Fruit fly (Drosophila melanogaster): ENCODE data around the gene Skel.
A peak's percentile ranks its signal among the peaks of the same experiment; 100 is the strongest.

Gene Skel

DNA sequence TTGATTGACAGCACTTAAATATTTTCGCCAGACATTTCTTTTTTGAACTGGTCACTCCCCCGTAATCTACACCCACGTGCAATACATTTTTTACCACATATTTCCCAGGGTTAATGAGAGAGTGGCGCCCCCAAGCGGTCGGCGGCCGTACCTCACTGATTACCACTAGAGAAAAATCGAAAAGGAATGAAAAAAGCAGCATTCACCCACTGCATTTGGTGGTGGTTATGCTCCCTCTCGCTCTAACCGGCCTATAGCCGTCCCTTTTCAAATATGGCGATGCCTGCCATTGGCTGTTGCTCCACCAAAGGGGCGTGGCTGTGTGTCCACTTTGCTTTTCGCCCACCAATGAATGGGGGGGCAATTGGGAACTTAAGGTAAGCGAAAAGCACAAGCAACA lies 21.8 kb upstream of the Skel start (continued):
- no peak for TF ChIP-seq ERR (GFP tag; optimal IDR thresholded peaks at IDR 0.05)
- TF ChIP-seq D19B (GFP tag; optimal IDR thresholded peaks at IDR 0.05): no peak
- peak; percentile 35 for TF ChIP-seq stc (GFP tag; IDR thresholded peaks at IDR 0.05)
- TF ChIP-seq CG4854 (GFP tag; optimal IDR thresholded peaks at IDR 0.05): peak; percentile 17
- TF ChIP-seq psq (GFP tag; optimal IDR thresholded peaks at IDR 0.05): peak; percentile 25
- TF ChIP-seq Oli (tag; optimal IDR thresholded peaks at IDR 0.05): peak; percentile 30
- TF ChIP-seq fd64A (GFP tag; optimal IDR thresholded peaks at IDR 0.05): peak; percentile 56
- TF ChIP-seq CG17385 (GFP tag; optimal IDR thresholded peaks at IDR 0.05): peak; percentile 62
- peak; percentile 83 for TF ChIP-seq CG6254 (GFP tag; optimal IDR thresholded peaks at IDR 0.05)
- TF ChIP-seq Jarid2 (GFP tag; optimal IDR thresholded peaks at IDR 0.05): peak; percentile 84
- peak; percentile 54; the same call in 2 of the 3 replicates for TF ChIP-seq H15 (GFP tag; IDR thresholded peaks at IDR 0.05)
- peak; percentile 30 for TF ChIP-seq dmrt11E (tag; optimal IDR thresholded peaks at IDR 0.05)
- peak; percentile 48 for TF ChIP-seq PHDP (tag; optimal IDR thresholded peaks at IDR 0.05)
- peak; percentile 32; the same call in 1 of the 2 replicates for TF ChIP-seq CG10366 (GFP tag; IDR thresholded peaks at IDR 0.05)
- peak; percentile 64 for TF ChIP-seq Lpt (GFP tag; optimal IDR thresholded peaks at IDR 0.05)
- TF ChIP-seq Xrp1 (GFP tag; IDR thresholded peaks at IDR 0.05): peak; percentile 75
- TF ChIP-seq pum (GFP tag; optimal IDR thresholded peaks at IDR 0.05): peak; percentile 20
- TF ChIP-seq Hr3 (GFP tag; optimal IDR thresholded peaks at IDR 0.05): no peak
- peak; percentile 61 for TF ChIP-seq NfI (GFP tag; optimal IDR thresholded peaks at IDR 0.05)
- peak; percentile 90 for TF ChIP-seq phol (tag; optimal IDR thresholded peaks at IDR 0.05)
- peak; percentile 29 for TF ChIP-seq nmo (GFP tag; optimal IDR thresholded peaks at IDR 0.05)
- peak; percentile 41; the same call in 1 of the 2 replicates for TF ChIP-seq CG4360 (GFP tag; IDR thresholded peaks at IDR 0.05)
- TF ChIP-seq fd102C (GFP tag; optimal IDR thresholded peaks at IDR 0.05): peak; percentile 53
- peak; percentile 45 for TF ChIP-seq Sox100B (GFP tag; optimal IDR thresholded peaks at IDR 0.05)
- TF ChIP-seq nom (GFP tag; optimal IDR thresholded peaks at IDR 0.05): peak; percentile 53
- TF ChIP-seq CG34376 (GFP tag; optimal IDR thresholded peaks at IDR 0.05): peak; percentile 41
- TF ChIP-seq Antp (GFP tag; optimal IDR thresholded peaks at IDR 0.05): peak; percentile 46
- no peak for TF ChIP-seq CG12659 (GFP tag; optimal IDR thresholded peaks at IDR 0.05)
- TF ChIP-seq CG12219 (GFP tag; optimal IDR thresholded peaks at IDR 0.05): peak; percentile 69
- TF ChIP-seq pfk (GFP tag; optimal IDR thresholded peaks at IDR 0.05): no peak
- TF ChIP-seq CG2129 (GFP tag; IDR thresholded peaks at IDR 0.05; ENCODE audit: partially characterized antibody): no peak
- TF ChIP-seq Meics (GFP tag; optimal IDR thresholded peaks at IDR 0.05): peak; percentile 58
- TF ChIP-seq Nf-YC (tag; optimal IDR thresholded peaks at IDR 0.05): peak; percentile 100
- peak; percentile 85 for TF ChIP-seq chm (GFP tag; IDR thresholded peaks at IDR 0.05)
- no peak for TF ChIP-seq hbn (GFP tag; IDR thresholded peaks at IDR 0.05; ENCODE audit: partially characterized antibody)
- peak; percentile 46 for TF ChIP-seq Atf3 (GFP tag; optimal IDR thresholded peaks at IDR 0.05)
- peak; percentile 49 for TF ChIP-seq CG5953 (GFP tag; IDR thresholded peaks at IDR 0.05)
- TF ChIP-seq CG2199 (GFP tag; IDR thresholded peaks at IDR 0.05): peak; percentile 97
- TF ChIP-seq CG17186 (GFP tag; optimal IDR thresholded peaks at IDR 0.05): peak; percentile 16
- peak; percentile 61; the same call in 2 of the 3 replicates for TF ChIP-seq Optix (GFP tag; IDR thresholded peaks at IDR 0.05)
- peak; percentile 63 for TF ChIP-seq CG15601 (tag; optimal IDR thresholded peaks at IDR 0.05)
- peak; percentile 58 for TF ChIP-seq CG18599 (GFP tag; optimal IDR thresholded peaks at IDR 0.05)
- TF ChIP-seq CG9797 (GFP tag; optimal IDR thresholded peaks at IDR 0.05): peak; percentile 9
- peak; percentile 82 for TF ChIP-seq vvl (GFP tag; IDR thresholded peaks at IDR 0.05)
- TF ChIP-seq CG16815 (GFP tag; optimal IDR thresholded peaks at IDR 0.05): no peak
- TF ChIP-seq ara (GFP tag; IDR thresholded peaks at IDR 0.05): peak; percentile 56; the same call in 1 of the 2 replicates
- peak; percentile 86 for TF ChIP-seq abd-A (tag; optimal IDR thresholded peaks at IDR 0.05)
- peak; percentile 63 for TF ChIP-seq CG2712 (tag; optimal IDR thresholded peaks at IDR 0.05)
- peak; percentile 62 for TF ChIP-seq CG9727 (GFP tag; optimal IDR thresholded peaks at IDR 0.05)
- TF ChIP-seq CG6272 (GFP tag; IDR thresholded peaks at IDR 0.05): no peak

All from whole organism, embryonic.